Fruit fly (Drosophila melanogaster) whole organism, prepupa: Measurements from ENCODE around the gene CG14989.

ENCODE experiments used
- Blimp-1 ChIP-seq: fragments of 200-800 bp; sonication (Bioruptor generic); optimal IDR thresholded peaks from 3 replicates; lab custom pipeline; 2017; ENCODE audit warnings: missing biosample characterization, missing genetic modification characterization, mild to moderate bottlenecking, moderate library complexity, missing genetic modification reagents
- CG10631 ChIP-seq: fragments of 200-800 bp; sonication (Bioruptor generic); optimal IDR thresholded peaks from 2 replicates; lab custom pipeline; 2016; ENCODE audit warnings: missing biosample characterization, missing genetic modification characterization
- CG10669 ChIP-seq: fragments of 200-800 bp; sonication (Bioruptor generic); optimal IDR thresholded peaks from 3 replicates; lab custom pipeline; 2018; ENCODE audit warnings: missing biosample characterization, mild to moderate bottlenecking, missing genetic modification characterization, moderate library complexity
- CG11762 ChIP-seq: fragments of 200-800 bp; sonication (Bioruptor generic); optimal IDR thresholded peaks from 3 replicates; lab custom pipeline; 2016; ENCODE audit warnings: missing biosample characterization, missing genetic modification characterization; ENCODE audit not compliant: insufficient read depth
- CG1621 ChIP-seq: fragments of 200-800 bp; sonication (Bioruptor generic); optimal IDR thresholded peaks from 3 replicates; lab custom pipeline; 2018; ENCODE audit warnings: missing biosample characterization, mild to moderate bottlenecking, missing genetic modification characterization
- CG16779 ChIP-seq: fragments of 200-800 bp; sonication (Bioruptor generic); optimal IDR thresholded peaks from 3 replicates; lab custom pipeline; 2017; ENCODE audit warnings: missing biosample characterization, mild to moderate bottlenecking, missing genetic modification characterization
- CG3032 ChIP-seq: fragments of 200-800 bp; optimal IDR thresholded peaks from 2 replicates; lab custom pipeline; 2019; ENCODE audit warnings: missing biosample characterization, mild to moderate bottlenecking, missing genetic modification characterization, moderate library complexity
- CG31627 ChIP-seq: fragments of 200-800 bp; sonication (Bioruptor generic); optimal IDR thresholded peaks from 3 replicates; lab custom pipeline; 2016; ENCODE audit warnings: missing biosample characterization, missing genetic modification characterization
- CG32006 ChIP-seq: fragments of 200-800 bp; sonication (Bioruptor generic); optimal IDR thresholded peaks from 3 replicates; lab custom pipeline; 2017; ENCODE audit warnings: missing biosample characterization, mild to moderate bottlenecking, missing genetic modification characterization
- CG34406 ChIP-seq: fragments of 200-800 bp; sonication (Bioruptor generic); optimal IDR thresholded peaks from 3 replicates; lab custom pipeline; 2016; ENCODE audit warnings: missing biosample characterization, missing genetic modification characterization
- CG3919 ChIP-seq: fragments of 200-800 bp; sonication (Bioruptor generic); optimal IDR thresholded peaks from 3 replicates; lab custom pipeline; 2016; ENCODE audit warnings: missing biosample characterization, missing genetic modification characterization
- CG4318 ChIP-seq: fragments of 200-800 bp; sonication (Bioruptor generic); optimal IDR thresholded peaks from 3 replicates; lab custom pipeline; 2017; ENCODE audit warnings: missing biosample characterization, mild to moderate bottlenecking, missing genetic modification characterization
- CG6276 ChIP-seq: fragments of 200-800 bp; sonication (Bioruptor generic); optimal IDR thresholded peaks from 2 replicates; lab custom pipeline; 2017; ENCODE audit warnings: missing biosample characterization, mild to moderate bottlenecking, missing genetic modification characterization
- CG6792 ChIP-seq: fragments of 200-800 bp; sonication (Bioruptor generic); optimal IDR thresholded peaks from 3 replicates; lab custom pipeline; 2016; ENCODE audit warnings: missing biosample characterization, missing genetic modification characterization
- CG8119 ChIP-seq: fragments of 200-800 bp; sonication (Bioruptor generic); IDR thresholded peaks from 3 replicates; pipeline ENCODE4 v1.3.6; 2022; ENCODE audit warnings: missing biosample characterization, missing genetic modification characterization
- CG8632 ChIP-seq: fragments of 200-800 bp; sonication (Bioruptor generic); optimal IDR thresholded peaks from 3 replicates; lab custom pipeline; 2016; ENCODE audit warnings: missing biosample characterization, missing genetic modification characterization
- Eip75B ChIP-seq: fragments of 200-800 bp; sonication (Bioruptor generic); optimal IDR thresholded peaks from 3 replicates; lab custom pipeline; 2016; ENCODE audit warnings: missing biosample characterization, missing genetic modification characterization
- Eip93F ChIP-seq: fragments of 200-800 bp; sonication (Bioruptor generic); optimal IDR thresholded peaks from 2 replicates; lab custom pipeline; 2016; ENCODE audit warnings: missing biosample characterization, mild to moderate bottlenecking, missing genetic modification characterization
- Ets21C ChIP-seq: fragments of 200-800 bp; sonication (Bioruptor generic); optimal IDR thresholded peaks from 3 replicates; lab custom pipeline; 2016; ENCODE audit warnings: missing biosample characterization, missing genetic modification characterization
- Ets96B ChIP-seq: fragments of 200-800 bp; optimal IDR thresholded peaks from 2 replicates; lab custom pipeline; 2019; ENCODE audit warnings: missing biosample characterization, mild to moderate bottlenecking, missing genetic modification characterization, moderate library complexity
- Gug ChIP-seq: fragments of 200-800 bp; sonication (Bioruptor generic); IDR thresholded peaks from 2 replicates; pipeline ENCODE4 v1.3.6; 2022; ENCODE audit warnings: missing biosample characterization, missing genetic modification characterization
- Hr38 ChIP-seq: sonication (Bioruptor generic); optimal IDR thresholded peaks from 2 replicates; lab custom pipeline; 2016; ENCODE audit warnings: missing biosample characterization, missing genetic modification characterization
- Lpt ChIP-seq: fragments of 200-800 bp; sonication (Bioruptor generic); optimal IDR thresholded peaks from 3 replicates; lab custom pipeline; 2016; ENCODE audit warnings: missing biosample characterization, missing genetic modification characterization
- Met ChIP-seq: fragments of 200-800 bp; sonication (Bioruptor generic); optimal IDR thresholded peaks from 3 replicates; lab custom pipeline; 2016; ENCODE audit warnings: missing biosample characterization, missing genetic modification characterization
- OdsH ChIP-seq: fragments of 200-800 bp; sonication (Bioruptor generic); optimal IDR thresholded peaks from 3 replicates; lab custom pipeline; 2016; ENCODE audit warnings: missing biosample characterization, missing genetic modification characterization
- Smox ChIP-seq: fragments of 200-800 bp; sonication (Bioruptor generic); optimal IDR thresholded peaks from 3 replicates; lab custom pipeline; 2016; ENCODE audit warnings: missing biosample characterization, missing genetic modification characterization
- Sox102F ChIP-seq: fragments of 200-800 bp; sonication (Bioruptor generic); optimal IDR thresholded peaks from 2 replicates; lab custom pipeline; 2016; ENCODE audit warnings: missing biosample characterization, mild to moderate bottlenecking, missing genetic modification characterization
- Sox14 ChIP-seq: fragments of 200-800 bp; sonication (Bioruptor generic); optimal IDR thresholded peaks from 3 replicates; lab custom pipeline; 2016; ENCODE audit warnings: missing biosample characterization, missing genetic modification characterization
- cyc ChIP-seq: fragments of 200-800 bp; sonication (Bioruptor generic); optimal IDR thresholded peaks from 3 replicates; lab custom pipeline; 2016; ENCODE audit warnings: missing biosample characterization, missing genetic modification characterization
- esn ChIP-seq: fragments of 200-800 bp; sonication (Bioruptor generic); optimal IDR thresholded peaks from 2 replicates; lab custom pipeline; 2016; ENCODE audit warnings: missing biosample characterization, mild to moderate bottlenecking, missing genetic modification characterization, moderate library complexity
- fd59A ChIP-seq: fragments of 200-800 bp; sonication (Bioruptor generic); optimal IDR thresholded peaks from 2 replicates; lab custom pipeline; 2017; ENCODE audit warnings: missing biosample characterization, mild to moderate bottlenecking, missing genetic modification characterization, missing genetic modification reagents
- fd85E ChIP-seq: fragments of 200-800 bp; sonication (Bioruptor generic); optimal IDR thresholded peaks from 3 replicates; lab custom pipeline; 2016; ENCODE audit warnings: missing biosample characterization, missing genetic modification characterization
- fkh ChIP-seq: fragments of 200-800 bp; sonication (Bioruptor generic); optimal IDR thresholded peaks from 3 replicates; lab custom pipeline; 2017; ENCODE audit warnings: missing biosample characterization, mild to moderate bottlenecking, missing genetic modification characterization, moderate library complexity
- lz ChIP-seq: fragments of 200-800 bp; sonication (Bioruptor generic); optimal IDR thresholded peaks from 3 replicates; lab custom pipeline; 2016; ENCODE audit warnings: missing biosample characterization, missing genetic modification characterization
- net ChIP-seq: fragments of 200-800 bp; sonication (Bioruptor generic); optimal IDR thresholded peaks from 3 replicates; lab custom pipeline; 2016; ENCODE audit warnings: missing biosample characterization, missing genetic modification characterization
- pdm3 ChIP-seq: fragments of 200-800 bp; sonication (Bioruptor generic); optimal IDR thresholded peaks from 3 replicates; lab custom pipeline; 2016; ENCODE audit warnings: missing biosample characterization, missing genetic modification characterization
- salr ChIP-seq, 2 experiments: fragments of 200-800 bp; sonication (Bioruptor generic); optimal IDR thresholded peaks; 3 replicates each; lab custom pipeline; 2016 to 2018; ENCODE audit warnings: missing biosample characterization in 2 of 2, missing genetic modification characterization in 2 of 2, mild to moderate bottlenecking in 1 of 2
- spab ChIP-seq: fragments of 200-800 bp; sonication (Bioruptor generic); optimal IDR thresholded peaks from 2 replicates; lab custom pipeline; 2017; ENCODE audit warnings: missing biosample characterization, mild to moderate bottlenecking, missing genetic modification characterization, missing genetic modification reagents
- ss ChIP-seq, 2 experiments: fragments of 200-800 bp; sonication (Bioruptor generic); optimal IDR thresholded peaks; 2 replicates in 1 of 2; 3 replicates in 1 of 2; lab custom pipeline; 2017 to 2018; ENCODE audit warnings: mild to moderate bottlenecking in 2 of 2, missing biosample characterization in 2 of 2, missing genetic modification characterization in 2 of 2, moderate library complexity in 1 of 2
- svp ChIP-seq: fragments of 200-800 bp; sonication (Bioruptor generic); peaks from one replicate; lab custom pipeline; 2016; ENCODE audit warnings: missing biosample characterization, missing genetic modification characterization

CG14989 gene

dm6 chr3L:4088694-4089190 is 1.4 kb downstream of the CG14989 start, which contains the start of gene Gad1:
TSS of gene Gad1 (minus strand) at chr3L:4088744.
- TF ChIP-seq OdsH (GFP tag; lab: Kevin White, UChicago), result no peak
- no peak for TF ChIP-seq esn (GFP tag; lab: Kevin White, UChicago)
- no peak for TF ChIP-seq Lpt (GFP tag; lab: Kevin White, UChicago)
- TF ChIP-seq Sox14 (GFP tag; lab: Kevin White, UChicago), result no peak
- TF ChIP-seq CG8119, result no peak
- TF ChIP-seq CG11762 (GFP tag; lab: Kevin White, UChicago), result no peak
- no peak for TF ChIP-seq Eip93F (GFP tag; lab: Kevin White, UChicago)
- TF ChIP-seq CG1621 (tag; lab: Kevin White, UChicago), result no peak
- no peak for TF ChIP-seq CG10669 (GFP tag; lab: Kevin White, UChicago)
- TF ChIP-seq lz (GFP tag; lab: Kevin White, UChicago), result no peak
- no peak for TF ChIP-seq fkh (GFP tag; lab: Kevin White, UChicago)

dm6 chr3L:4092705-4093257 is 5.4 kb downstream of the CG14989 start, which contains the start of gene CG14990:
TSS of gene CG14990 (plus strand) at chr3L:4093207.
- TF ChIP-seq CG16779 (tag; lab: Kevin White, UChicago) (no peak), cyc (GFP tag; lab: Kevin White, UChicago) (no peak), CG4318 (no peak), lz (GFP tag; lab: Kevin White, UChicago) (no peak), OdsH (GFP tag; lab: Kevin White, UChicago) (no peak), CG32006 (GFP tag; lab: Kevin White, UChicago) (no peak), CG3919 (no peak), CG31627 (GFP tag; lab: Kevin White, UChicago) (no peak), spab (GFP tag; lab: Kevin White, UChicago) (no peak), Ets96B (no peak), net (GFP tag; lab: Kevin White, UChicago) (no peak)

dm6 chr3L:4096546-4096945 is 9.2 kb downstream of the CG14989 start:
- TF ChIP-seq Blimp-1 (GFP tag; lab: Kevin White, UChicago), result no peak
- TF ChIP-seq ss (GFP tag; optimal IDR thresholded peaks at IDR 0.05; lab: Kevin White, UChicago), result peak in 1 of 2 experiments; percentile 96

dm6 chr3L:4099194-4099593 is 11.8 kb downstream of the CG14989 start:
- TF ChIP-seq CG8119 (no peak), CG10631 (GFP tag; lab: Kevin White, UChicago) (no peak), Hr38 (GFP tag; lab: Kevin White, UChicago) (no peak), fkh (GFP tag; lab: Kevin White, UChicago) (peak; percentile 36), fd59A (GFP tag; lab: Kevin White, UChicago) (no peak), CG34406 (GFP tag; lab: Kevin White, UChicago) (no peak), Smox (no peak), fd85E (GFP tag; lab: Kevin White, UChicago) (no peak), salr (GFP tag; optimal IDR thresholded peaks at IDR 0.05; lab: Kevin White, UChicago) (no peak), CG31627 (GFP tag; lab: Kevin White, UChicago) (no peak), Eip93F (GFP tag; lab: Kevin White, UChicago) (no peak), svp (peak; percentile 4), CG11762 (GFP tag; lab: Kevin White, UChicago) (no peak)

dm6 chr3L:4102496-4103257 is 15.3 kb downstream of the CG14989 start, which contains the start of gene CG14995:
TSS of gene CG14995 (minus strand) at chr3L:4103256.
- TF ChIP-seq CG3032 (no peak), CG6276 (GFP tag; lab: Kevin White, UChicago) (peak; percentile 22), svp (peak; percentile 77), Ets21C (no peak), Met (GFP tag; lab: Kevin White, UChicago) (no peak), Eip75B (peak; percentile 33), CG11762 (GFP tag; lab: Kevin White, UChicago) (no peak), Ets96B (peak; percentile 2), fkh (GFP tag; lab: Kevin White, UChicago) (peak; percentile 20), Gug (no peak), pdm3 (GFP tag; lab: Kevin White, UChicago) (no peak), CG6792 (GFP tag; lab: Kevin White, UChicago) (no peak), Sox102F (GFP tag; lab: Kevin White, UChicago) (peak; percentile 15), fd59A (GFP tag; lab: Kevin White, UChicago) (no peak), spab (GFP tag; lab: Kevin White, UChicago) (no peak), cyc (GFP tag; lab: Kevin White, UChicago) (no peak), CG10631 (GFP tag; lab: Kevin White, UChicago) (no peak), CG8632 (GFP tag; lab: Kevin White, UChicago) (no peak)
